Worm (Caenorhabditis elegans) whole organism, late embryonic: ENCODE measurements around the gene EEED8.2.

ENCODE experiments used
- C08G9.2 ChIP-seq: sonication (generic microtip); optimal IDR thresholded peaks from 2 replicates; lab custom pipeline; 2016; ENCODE audit warnings: mild to moderate bottlenecking, missing genetic modification characterization, moderate library complexity, missing compliant biosample characterization
- C38D4.7 ChIP-seq: fragments of 200-800 bp; sonication (Bioruptor generic); optimal IDR thresholded peaks from 2 replicates; lab custom pipeline; 2018; ENCODE audit warnings: mild to moderate bottlenecking, missing genetic modification characterization, moderate library complexity, missing compliant biosample characterization
- K09A11.1 ChIP-seq: sonication (generic microtip); optimal IDR thresholded peaks from 2 replicates; lab custom pipeline; 2017; ENCODE audit warnings: antibody characterized with exemption, mild to moderate bottlenecking, missing genetic modification characterization, missing compliant biosample characterization; ENCODE audit not compliant: insufficient read depth
- Y22D7AL.16 ChIP-seq: sonication (generic microtip); optimal IDR thresholded peaks from 2 replicates; lab custom pipeline; 2016; ENCODE audit warnings: missing genetic modification characterization, missing compliant biosample characterization
- ama-1 ChIP-seq: fragments of 150-350 bp; optimal IDR thresholded peaks from 2 replicates; lab custom pipeline; 2014
- ceh-18 ChIP-seq: sonication (generic microtip); optimal IDR thresholded peaks from 2 replicates; lab custom pipeline; 2016; ENCODE audit warnings: missing genetic modification characterization, missing compliant biosample characterization
- ceh-19 ChIP-seq: fragments of 200-800 bp; sonication (Bioruptor generic); optimal IDR thresholded peaks from 2 replicates; lab custom pipeline; 2018; ENCODE audit warnings: mild to moderate bottlenecking, missing genetic modification characterization, missing compliant biosample characterization
- ceh-30 ChIP-seq: fragments of 150-350 bp; optimal IDR thresholded peaks from 2 replicates; lab custom pipeline; 2014; ENCODE audit warnings: missing biosample characterization, missing genetic modification characterization
- ceh-31 ChIP-seq: sonication (generic microtip); optimal IDR thresholded peaks from 2 replicates; lab custom pipeline; 2016; ENCODE audit warnings: missing genetic modification characterization, missing compliant biosample characterization
- ceh-34 ChIP-seq: sonication (generic microtip); optimal IDR thresholded peaks from 2 replicates; lab custom pipeline; 2016; ENCODE audit warnings: mild to moderate bottlenecking, missing genetic modification characterization, missing compliant biosample characterization
- ceh-48 ChIP-seq: sonication (generic microtip); optimal IDR thresholded peaks from 2 replicates; lab custom pipeline; 2016; ENCODE audit warnings: missing genetic modification characterization, inconsistent platforms, missing compliant biosample characterization
- ceh-6 ChIP-seq: fragments of 200-800 bp; sonication (Bioruptor generic); optimal IDR thresholded peaks from 2 replicates; lab custom pipeline; 2018; ENCODE audit warnings: mild to moderate bottlenecking, missing genetic modification characterization, missing compliant biosample characterization
- elt-2 ChIP-seq: sonication (generic microtip); optimal IDR thresholded peaks from 2 replicates; lab custom pipeline; 2016; ENCODE audit warnings: missing genetic modification reagents, missing genetic modification characterization, missing compliant biosample characterization
- elt-4 ChIP-seq: sonication (generic microtip); optimal IDR thresholded peaks from 2 replicates; lab custom pipeline; 2016; ENCODE audit warnings: missing genetic modification characterization, missing compliant biosample characterization
- ets-4 ChIP-seq: sonication (generic microtip); optimal IDR thresholded peaks from 2 replicates; lab custom pipeline; 2016; ENCODE audit warnings: missing genetic modification characterization, missing compliant biosample characterization
- eyg-1 ChIP-seq: sonication (generic microtip); optimal IDR thresholded peaks from 2 replicates; lab custom pipeline; 2016; ENCODE audit warnings: missing genotype, missing genetic modification characterization, missing compliant biosample characterization
- fax-1 ChIP-seq: sonication (generic microtip); optimal IDR thresholded peaks from 2 replicates; lab custom pipeline; 2016; ENCODE audit warnings: missing genotype, missing genetic modification characterization, missing compliant biosample characterization
- fkh-6 ChIP-seq: sonication (generic microtip); optimal IDR thresholded peaks from 2 replicates; lab custom pipeline; 2016; ENCODE audit warnings: missing genetic modification characterization, missing compliant biosample characterization
- hlh-15 ChIP-seq: sonication (generic microtip); optimal IDR thresholded peaks from 2 replicates; lab custom pipeline; 2016; ENCODE audit warnings: missing genetic modification characterization, missing compliant biosample characterization
- hlh-30 ChIP-seq: sonication (generic microtip); optimal IDR thresholded peaks from 2 replicates; lab custom pipeline; 2017; ENCODE audit warnings: antibody characterized with exemption, missing genetic modification characterization, missing compliant biosample characterization; ENCODE audit not compliant: insufficient read depth
- hlh-8 ChIP-seq: sonication (generic microtip); optimal IDR thresholded peaks from 2 replicates; lab custom pipeline; 2016; ENCODE audit warnings: missing genotype, missing genetic modification characterization, missing compliant biosample characterization
- nfya-1 ChIP-seq: sonication (generic microtip); optimal IDR thresholded peaks from 2 replicates; lab custom pipeline; 2017; ENCODE audit warnings: missing genetic modification characterization, mild to moderate bottlenecking, missing compliant biosample characterization, antibody characterized with exemption, moderate library complexity
- odd-2 ChIP-seq: sonication (generic microtip); optimal IDR thresholded peaks from 2 replicates; lab custom pipeline; 2017; ENCODE audit warnings: antibody characterized with exemption, mild to moderate bottlenecking, missing genetic modification characterization, missing compliant biosample characterization
- pax-1 ChIP-seq: fragments of 150-350 bp; optimal IDR thresholded peaks from 2 replicates; lab custom pipeline; 2014; ENCODE audit warnings: missing biosample characterization, missing genetic modification characterization
- pqm-1 ChIP-seq: sonication (generic microtip); optimal IDR thresholded peaks from 2 replicates; lab custom pipeline; 2016; ENCODE audit warnings: missing genetic modification characterization, missing compliant biosample characterization
- pros-1 ChIP-seq: fragments of 150-350 bp; optimal IDR thresholded peaks from 2 replicates; lab custom pipeline; 2014; ENCODE audit warnings: missing biosample characterization, missing genetic modification reagents, missing genetic modification characterization
- rnt-1 ChIP-seq: sonication (generic microtip); optimal IDR thresholded peaks from 2 replicates; lab custom pipeline; 2016; ENCODE audit warnings: missing genetic modification characterization, missing compliant biosample characterization
- sox-4 ChIP-seq: sonication (generic microtip); optimal IDR thresholded peaks from 2 replicates; lab custom pipeline; 2017; ENCODE audit warnings: mild to moderate bottlenecking, missing genetic modification characterization, inconsistent platforms, missing compliant biosample characterization
- tbx-2 ChIP-seq: sonication (generic microtip); optimal IDR thresholded peaks from 2 replicates; lab custom pipeline; 2016; ENCODE audit warnings: missing genetic modification characterization, missing compliant biosample characterization
- ttx-3 ChIP-seq: sonication (generic microtip); optimal IDR thresholded peaks from 2 replicates; lab custom pipeline; 2016; ENCODE audit warnings: missing genetic modification reagents, missing genetic modification characterization, missing compliant biosample characterization
- unc-42 ChIP-seq: sonication (generic microtip); optimal IDR thresholded peaks from 2 replicates; lab custom pipeline; 2016; ENCODE audit warnings: missing genotype, missing genetic modification characterization, missing compliant biosample characterization
- unc-55 ChIP-seq: sonication (generic microtip); optimal IDR thresholded peaks from 2 replicates; lab custom pipeline; 2017; ENCODE audit warnings: missing biosample characterization, missing genetic modification reagents, missing genetic modification characterization
- unc-86 ChIP-seq: sonication (generic microtip); optimal IDR thresholded peaks from 2 replicates; lab custom pipeline; 2016; ENCODE audit warnings: missing genetic modification characterization, missing compliant biosample characterization
- ztf-16 ChIP-seq: sonication (generic microtip); optimal IDR thresholded peaks from 2 replicates; lab custom pipeline; 2017; ENCODE audit warnings: missing genetic modification characterization, missing compliant biosample characterization

The EEED8.2 gene

DNA sequence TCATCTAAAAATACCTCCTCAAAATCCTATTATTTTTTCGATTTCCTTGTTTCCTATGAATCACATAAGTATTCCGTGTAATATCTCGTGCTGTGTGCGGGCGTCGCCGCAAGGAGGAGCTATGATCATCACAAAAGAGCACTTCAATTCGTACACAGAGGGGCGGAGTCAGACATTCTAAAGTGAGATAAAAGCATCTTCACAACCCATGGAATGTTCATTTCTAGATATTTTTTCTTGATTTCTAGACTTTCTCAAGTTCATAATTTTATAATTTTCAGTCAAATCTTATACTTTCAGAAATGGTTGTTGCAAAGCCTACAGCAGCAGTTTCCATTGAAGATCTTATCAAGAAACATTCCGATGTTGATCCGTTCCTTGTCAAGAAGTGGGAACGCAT, 30.9 kb downstream of the EEED8.2 start, which contains the start of gene cex-1:
TSS of gene cex-1 (plus strand) at position 301 of the 400 bp plus-strand sequence.
- TF ChIP-seq elt-4 (tag; lab: Kevin White, UChicago), result no peak
- TF ChIP-seq, all 69 proteins: peak for 0

DNA sequence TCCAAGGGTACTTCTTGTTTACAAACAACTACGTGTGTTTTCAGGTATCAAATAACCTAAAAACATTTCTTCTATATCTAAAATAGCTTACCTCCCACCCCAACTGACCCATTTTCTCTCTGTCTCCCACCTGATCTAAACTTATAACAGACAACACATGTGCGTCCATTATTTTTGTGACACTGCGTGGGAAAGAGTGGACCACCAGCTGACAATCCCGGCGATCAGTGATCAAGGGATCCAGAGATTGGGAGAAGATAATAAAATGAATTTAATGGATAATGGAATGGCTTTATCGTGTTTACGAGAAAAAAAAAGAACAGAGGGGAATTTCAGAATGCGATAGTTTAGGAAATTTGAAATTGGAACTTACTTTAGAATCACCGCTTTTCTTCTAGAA, 32.7 kb downstream of the EEED8.2 start:
- peak; percentile 77 for TF ChIP-seq unc-55 (GFP tag; lab: Kevin White, UChicago)
- TF ChIP-seq ceh-18, result peak; percentile 23
- no peak for TF ChIP-seq nfya-1 (tag; lab: Kevin White, UChicago)

DNA sequence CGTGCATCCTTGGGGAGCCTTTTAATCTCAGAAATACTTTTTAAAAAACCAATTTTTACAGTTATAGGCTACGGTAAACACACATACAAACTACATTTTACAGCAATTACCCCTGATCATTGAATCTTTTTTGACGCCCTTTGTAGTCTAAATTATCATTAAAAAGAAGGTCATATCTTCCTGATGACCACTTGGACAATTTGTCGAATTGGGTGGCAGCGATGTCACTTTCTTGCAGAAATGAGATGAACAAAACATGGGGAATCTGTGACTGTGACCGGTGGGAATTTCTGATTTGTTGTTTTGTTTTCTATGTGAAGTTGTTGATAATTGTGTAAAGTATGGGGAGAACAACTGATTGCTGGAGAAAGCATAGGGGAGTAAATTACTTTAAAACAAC, 33.1 kb downstream of the EEED8.2 start:
- no peak for TF ChIP-seq pros-1 (tag; lab: Kevin White, UChicago)
- TF ChIP-seq ceh-48, result no peak

DNA sequence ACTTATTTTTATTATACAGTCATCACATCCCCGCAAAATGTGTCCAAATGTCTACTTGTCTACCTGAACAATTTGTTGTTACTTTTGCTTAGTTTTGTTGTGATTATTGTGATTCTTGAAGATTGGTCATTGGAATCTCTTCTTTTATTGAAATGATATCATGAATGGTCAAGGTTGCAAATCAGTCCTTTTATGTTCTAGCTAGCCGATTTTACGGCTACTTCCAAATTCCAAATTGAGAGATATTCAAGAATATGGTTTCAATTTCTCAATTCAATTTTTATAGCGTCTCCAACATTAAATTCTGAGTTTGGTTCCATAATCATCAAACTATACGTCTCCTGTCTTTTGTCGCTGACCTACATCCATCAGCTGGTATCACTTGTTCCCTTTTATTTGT, 34.8 kb downstream of the EEED8.2 start:
- TF ChIP-seq fax-1 (tag; lab: Kevin White, UChicago) (no peak), C08G9.2 (no peak)

DNA sequence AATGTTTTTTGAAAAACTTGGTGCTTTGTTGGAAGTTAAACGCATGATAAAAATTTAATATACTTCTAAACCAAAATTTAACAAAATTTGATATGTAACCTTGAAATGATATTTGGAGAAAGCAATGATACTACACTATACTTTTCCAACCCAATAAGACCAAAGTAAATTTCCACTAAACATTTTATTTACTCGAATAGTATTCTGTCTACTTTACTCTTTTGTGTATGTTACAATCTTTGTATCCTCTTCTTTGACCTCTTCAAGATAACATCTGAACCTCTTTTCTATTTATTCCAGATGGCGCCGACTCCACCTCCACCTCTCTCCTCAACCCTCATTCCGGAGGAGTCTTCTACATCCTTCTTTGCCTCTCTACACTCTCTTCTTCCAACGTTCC, 37.0 kb downstream of the EEED8.2 start, which contains the start of gene dhs-5:
TSS of gene dhs-5 (plus strand) at position 301 of the 400 bp plus-strand sequence.
- no peak for TF ChIP-seq ama-1 (lab: Kevin White, UChicago)
- no peak for TF ChIP-seq ets-4
- TF ChIP-seq Y22D7AL.16 (tag; lab: Kevin White, UChicago), result no peak
- no peak for TF ChIP-seq ceh-31 (tag; lab: Kevin White, UChicago)
- TF ChIP-seq ztf-16 (tag; lab: Kevin White, UChicago), result no peak
- TF ChIP-seq sox-4 (tag; lab: Kevin White, UChicago), result no peak
- no peak for TF ChIP-seq hlh-8 (tag; lab: Kevin White, UChicago)
- TF ChIP-seq ceh-19 (GFP tag; lab: Kevin White, UChicago), result no peak
- TF ChIP-seq, all 69 proteins: peak for 0

DNA sequence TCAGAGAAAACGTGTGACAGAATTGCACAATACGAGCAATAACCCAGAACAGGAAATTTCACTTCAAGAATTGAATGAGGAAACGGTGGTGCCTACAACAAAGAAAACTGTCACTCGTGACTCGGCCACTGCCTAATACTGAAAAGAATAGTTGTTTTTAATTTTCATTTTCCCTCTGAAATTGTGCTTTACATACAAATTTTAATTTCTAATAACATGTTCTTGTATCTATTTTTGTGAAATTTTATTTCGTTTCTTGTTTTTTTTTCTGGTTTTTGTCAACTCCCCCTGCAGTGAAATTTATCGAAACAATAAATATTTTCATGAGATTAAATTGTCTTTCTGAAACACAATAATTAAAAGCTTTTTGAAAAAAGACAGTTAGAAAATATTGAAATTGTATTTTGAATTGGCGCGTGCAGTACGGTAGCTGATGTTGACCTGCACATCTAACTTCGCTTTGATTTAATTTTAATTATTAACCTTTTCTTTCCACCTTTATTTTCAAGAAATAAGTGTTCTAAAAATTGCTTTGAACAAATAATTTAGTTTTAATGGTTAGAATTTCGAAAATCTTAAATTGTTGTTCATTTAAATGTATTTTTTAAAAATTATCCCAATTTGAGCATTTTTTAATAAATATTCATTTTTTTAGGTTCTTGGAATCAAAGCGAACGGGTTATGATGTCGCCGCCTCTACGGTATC, 39.3 kb downstream of the EEED8.2 start, which contains the start of gene daz-1:
TSS of gene daz-1 (plus strand) at position 656 of the 706 bp plus-strand sequence.
- no peak for TF ChIP-seq pros-1 (tag; lab: Kevin White, UChicago)
- no peak for TF ChIP-seq nfya-1 (tag; lab: Kevin White, UChicago)

DNA sequence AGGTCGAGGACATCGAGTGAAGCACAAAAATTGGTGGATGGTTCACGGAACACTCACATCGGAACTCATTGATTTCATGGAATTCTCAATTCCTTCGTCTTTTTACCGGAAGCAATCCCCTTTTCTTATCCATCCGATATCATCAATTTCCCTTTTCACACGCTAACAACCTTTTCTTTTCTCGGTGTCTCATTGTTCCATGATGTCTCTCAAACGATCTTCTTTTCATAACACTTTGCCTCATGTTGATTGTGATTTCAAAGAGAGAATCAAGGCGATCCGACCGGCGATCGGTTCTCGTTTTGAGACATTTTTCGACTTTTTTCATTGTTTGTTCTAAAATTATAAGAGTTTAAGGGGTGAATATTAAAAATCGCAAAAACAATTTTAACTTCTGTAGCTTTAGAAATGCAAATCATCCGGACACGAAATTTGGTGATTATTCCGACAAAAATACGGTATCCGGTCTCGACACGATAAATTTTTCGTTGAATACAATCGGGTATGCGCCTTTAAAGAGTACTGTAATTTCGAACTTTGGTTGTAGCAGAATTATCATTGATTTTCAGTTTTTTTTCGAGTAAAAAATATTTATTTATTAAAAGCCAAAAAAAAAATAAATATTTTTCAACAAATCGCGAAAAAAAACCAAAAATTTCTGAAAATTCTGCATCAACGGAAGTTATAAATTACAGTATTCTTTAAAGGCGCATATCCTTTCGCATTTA, 42.3 kb downstream of the EEED8.2 start:
- TF ChIP-seq ceh-30 (tag; lab: Kevin White, UChicago) (no peak), fkh-6 (no peak), odd-2 (tag; lab: Kevin White, UChicago) (no peak), unc-86 (no peak)

DNA sequence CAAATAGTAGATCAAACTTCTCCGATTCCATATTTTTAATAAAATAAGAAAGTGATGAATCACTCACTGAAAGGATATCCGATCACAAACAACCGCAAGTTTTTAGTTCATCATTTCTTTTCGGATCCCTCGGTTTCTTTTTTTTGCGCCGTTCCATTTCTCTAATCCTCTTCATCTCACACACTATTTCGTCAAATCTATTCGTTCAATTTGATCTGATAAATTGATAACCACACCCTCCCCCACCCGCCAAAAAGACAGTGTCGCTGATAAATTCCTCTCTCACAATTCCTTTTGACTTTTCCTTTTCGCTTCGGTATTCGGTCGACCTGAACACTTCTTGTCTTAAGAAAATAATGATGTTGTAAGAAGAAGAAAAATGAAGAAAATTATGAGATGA, 43.0 kb downstream of the EEED8.2 start:
- no peak for TF ChIP-seq ttx-3 (tag; lab: Kevin White, UChicago)
- peak; percentile 42 for TF ChIP-seq elt-2
- TF ChIP-seq, all 69 proteins: peak for 1

DNA sequence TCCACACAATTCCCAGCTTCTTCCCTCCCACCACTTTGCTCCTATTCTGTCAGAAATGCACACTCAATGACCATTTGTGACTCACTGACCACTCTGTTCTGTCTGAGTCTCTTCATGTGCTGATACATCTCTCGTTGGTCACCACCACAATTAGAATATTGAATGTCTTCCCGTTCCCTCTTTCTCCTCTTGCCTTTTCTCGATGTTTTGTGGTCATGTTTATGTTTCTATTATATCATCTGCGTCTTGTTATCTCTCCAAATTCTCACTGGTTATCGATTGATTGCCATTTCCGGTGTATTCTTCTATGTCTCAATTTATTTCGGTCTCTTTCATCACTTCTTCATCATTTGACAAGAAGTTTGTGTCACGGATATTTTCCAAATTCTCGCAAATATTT, 44.4 kb downstream of the EEED8.2 start:
- TF ChIP-seq unc-42 (tag; lab: Kevin White, UChicago) (no peak), sox-4 (tag; lab: Kevin White, UChicago) (no peak), hlh-30 (tag; lab: Kevin White, UChicago) (peak; percentile 7), rnt-1 (tag; lab: Kevin White, UChicago) (peak; percentile 9), elt-4 (tag; lab: Kevin White, UChicago) (no peak), eyg-1 (no peak), pqm-1 (tag; lab: Kevin White, UChicago) (no peak), ceh-34 (tag; lab: Kevin White, UChicago) (peak; percentile 30), ceh-31 (tag; lab: Kevin White, UChicago) (peak; percentile 2), C38D4.7 (no peak), unc-55 (GFP tag; lab: Kevin White, UChicago) (peak; percentile 37), hlh-15 (tag; lab: Kevin White, UChicago) (no peak), tbx-2 (tag; lab: Kevin White, UChicago) (peak; percentile 19), K09A11.1 (no peak), ceh-6 (GFP tag; lab: Kevin White, UChicago) (no peak), pax-1 (no peak), ceh-30 (tag; lab: Kevin White, UChicago) (no peak)
